Worm (Caenorhabditis elegans) whole organism, mixed stage, embryonic: ENCODE results near the gene exos-1.

Experiments used
- bed-3 ChIP-seq: fragments of 200-800 bp; sonication (Bioruptor generic); optimal IDR thresholded peaks from 3 replicates; lab custom pipeline; 2018; ENCODE audit warnings: mild to moderate bottlenecking, missing genetic modification characterization, moderate library complexity, missing compliant biosample characterization
- drap-1 ChIP-seq: fragments of 200-800 bp; sonication (Bioruptor generic); optimal IDR thresholded peaks from 3 replicates; lab custom pipeline; 2018; ENCODE audit warnings: mild to moderate bottlenecking, missing genetic modification characterization, missing compliant biosample characterization
- elt-1 ChIP-seq: sonication (generic microtip); optimal IDR thresholded peaks from 2 replicates; lab custom pipeline; 2017; ENCODE audit warnings: missing genetic modification characterization, mild to moderate bottlenecking, missing compliant biosample characterization, antibody characterized with exemption, moderate library complexity, borderline replicate concordance; ENCODE audit not compliant: insufficient read depth
- nhr-2 ChIP-seq: fragments of 150-350 bp; optimal IDR thresholded peaks from 2 replicates; lab custom pipeline; 2014; ENCODE audit warnings: missing biosample characterization, missing genetic modification characterization
- nhr-76 ChIP-seq: sonication (generic microtip); optimal IDR thresholded peaks from 2 replicates; lab custom pipeline; 2017; ENCODE audit warnings: missing biosample characterization, missing genetic modification characterization
- sem-2 ChIP-seq: fragments of 200-800 bp; sonication (Bioruptor generic); optimal IDR thresholded peaks from 2 replicates; lab custom pipeline; 2018; ENCODE audit warnings: mild to moderate bottlenecking, missing genetic modification characterization, missing compliant biosample characterization
- snpc-4 ChIP-seq: fragments of 150-350 bp; optimal IDR thresholded peaks from 2 replicates; lab custom pipeline; 2014; ENCODE audit warnings: missing biosample characterization, missing genetic modification characterization
- tbx-8 ChIP-seq: fragments of 200-800 bp; sonication (Bioruptor generic); optimal IDR thresholded peaks from 2 replicates; lab custom pipeline; 2018; ENCODE audit warnings: mild to moderate bottlenecking, missing genetic modification characterization, moderate library complexity, missing compliant biosample characterization

- TF ChIP-seq tbx-8 (GFP tag; lab: Kevin White, UChicago) = no peak
- no peak for TF ChIP-seq elt-1 (tag; lab: Kevin White, UChicago)
- TF ChIP-seq drap-1 (GFP tag; lab: Kevin White, UChicago) = no peak
- no peak for TF ChIP-seq snpc-4 (tag; lab: Kevin White, UChicago)
- no peak for TF ChIP-seq nhr-76 (tag; lab: Kevin White, UChicago)
- TF ChIP-seq bed-3 = no peak
- no peak for TF ChIP-seq sem-2
- no peak for TF ChIP-seq nhr-2 (tag; lab: Kevin White, UChicago)
Observed at ce11 chrIII:11032872-11033271, 24.0 kb downstream of the exos-1 start, which contains the start of gene Y48A6B.9.
